Comparison of ENCODE assay signal across 1 fruit fly cellular context in genomic region chrX:2194208-2195094, dm6.
TF ChIP-seq lines count a peak whose summit lies in the region.

No protein-coding gene starts in this region.

TF ChIP-seq in whole organism, embryonic, 481 proteins besides CTCF, POLR2A, EP300 and RAD21 (continued from another document):
- TF ChIP-seq Pdp1 (GFP tag; optimal IDR thresholded peaks at IDR 0.05; lab: Kevin White, UChicago) (peak in 1 of 2 experiments; percentile 17), gce (GFP tag; IDR thresholded peaks at IDR 0.05; lab: Robert Waterston, UW) (no peak), nau (GFP tag; optimal IDR thresholded peaks at IDR 0.05; lab: Kevin White, UChicago) (no peak), CG12769 (tag; optimal IDR thresholded peaks at IDR 0.05; lab: Kevin White, UChicago) (peak; percentile 57), repo (GFP tag; optimal IDR thresholded peaks at IDR 0.05; lab: Kevin White, UChicago) (no peak), CG15011 (GFP tag; optimal IDR thresholded peaks at IDR 0.05; lab: Kevin White, UChicago) (no peak), disco-r (GFP tag; optimal IDR thresholded peaks at IDR 0.05; lab: Kevin White, UChicago) (no peak), CG14710 (tag; optimal IDR thresholded peaks at IDR 0.05; lab: Kevin White, UChicago) (no peak), knrl (GFP tag; IDR thresholded peaks at IDR 0.05; lab: Robert Waterston, UW; ENCODE audit: partially characterized antibody) (no peak), CG4404 (GFP tag; IDR thresholded peaks at IDR 0.05; lab: Robert Waterston, UW) (no peak), ems (GFP tag; optimal IDR thresholded peaks at IDR 0.05; lab: Kevin White, UChicago) (no peak), CG15601 (tag; optimal IDR thresholded peaks at IDR 0.05; lab: Kevin White, UChicago) (no peak), Blimp-1 (GFP tag; optimal IDR thresholded peaks at IDR 0.05; lab: Kevin White, UChicago) (no peak), CG7372 (GFP tag; IDR thresholded peaks at IDR 0.05; lab: Robert Waterston, UW) (no peak), sd (tag; optimal IDR thresholded peaks at IDR 0.05; lab: Kevin White, UChicago) (no peak), tx (GFP tag; optimal IDR thresholded peaks at IDR 0.05; lab: Kevin White, UChicago) (no peak), sna (GFP tag; IDR thresholded peaks at IDR 0.05; lab: Robert Waterston, UW; ENCODE audit: partially characterized antibody) (no peak), CG10543 (GFP tag; optimal IDR thresholded peaks at IDR 0.05; lab: Kevin White, UChicago) (peak; percentile 58), CG17568 (GFP tag; optimal IDR thresholded peaks at IDR 0.05; lab: Kevin White, UChicago) (no peak), fu2 (GFP tag; optimal IDR thresholded peaks at IDR 0.05; lab: Kevin White, UChicago) (no peak), Asciz (GFP tag; optimal IDR thresholded peaks at IDR 0.05; lab: Kevin White, UChicago) (no peak), D19B (GFP tag; optimal IDR thresholded peaks at IDR 0.05; lab: Kevin White, UChicago) (no peak), D (optimal IDR thresholded peaks at IDR 0.05; lab: Kevin White, UChicago) (no peak), D (GFP tag; optimal IDR thresholded peaks at IDR 0.05; lab: Kevin White, UChicago) (no peak), CG9609 (GFP tag; optimal IDR thresholded peaks at IDR 0.05; lab: Kevin White, UChicago) (no peak), CG18011 (GFP tag; optimal IDR thresholded peaks at IDR 0.05; lab: Kevin White, UChicago) (no peak), stwl (tag; optimal IDR thresholded peaks at IDR 0.05; lab: Kevin White, UChicago) (peak; percentile 92), CG3407 (GFP tag; optimal IDR thresholded peaks at IDR 0.05; lab: Kevin White, UChicago) (no peak), CrebB (tag; optimal IDR thresholded peaks at IDR 0.05; lab: Kevin White, UChicago) (no peak), aop (GFP tag; IDR thresholded peaks at IDR 0.05; lab: Robert Waterston, UW) (no peak), CG11695 (GFP tag; IDR thresholded peaks at IDR 0.05; lab: Robert Waterston, UW) (no peak), CG4820 (GFP tag; optimal IDR thresholded peaks at IDR 0.05; lab: Kevin White, UChicago) (no peak), Atf6 (GFP tag; IDR thresholded peaks at IDR 0.05; lab: Robert Waterston, UW) (no peak), CG6254 (GFP tag; optimal IDR thresholded peaks at IDR 0.05; lab: Kevin White, UChicago) (no peak), Chrac-16 (GFP tag; optimal IDR thresholded peaks at IDR 0.05; lab: Kevin White, UChicago) (no peak), HLH3B (GFP tag; IDR thresholded peaks at IDR 0.05; lab: Robert Waterston, UW) (no peak), CG12942 (GFP tag; optimal IDR thresholded peaks at IDR 0.05; lab: Kevin White, UChicago) (no peak), CG42726 (GFP tag; IDR thresholded peaks at IDR 0.05; lab: Robert Waterston, UW; ENCODE audit: partially characterized antibody) (no peak), CG17385 (GFP tag; optimal IDR thresholded peaks at IDR 0.05; lab: Kevin White, UChicago) (peak; percentile 2), Dp (GFP tag; optimal IDR thresholded peaks at IDR 0.05; lab: Kevin White, UChicago) (no peak), Opbp (GFP tag; IDR thresholded peaks at IDR 0.05; lab: Robert Waterston, UW; ENCODE audit: partially characterized antibody) (no peak), CG8944 (GFP tag; optimal IDR thresholded peaks at IDR 0.05; lab: Kevin White, UChicago) (no peak), CG6813 (GFP tag; optimal IDR thresholded peaks at IDR 0.05; lab: Kevin White, UChicago) (no peak), slou (GFP tag; optimal IDR thresholded peaks at IDR 0.05; lab: Kevin White, UChicago) (no peak), CG6683 (GFP tag; optimal IDR thresholded peaks at IDR 0.05; lab: Kevin White, UChicago) (no peak), ind (GFP tag; optimal IDR thresholded peaks at IDR 0.05; lab: Kevin White, UChicago) (no peak), peb (GFP tag; IDR thresholded peaks at IDR 0.05; lab: Robert Waterston, UW) (no peak), slbo (GFP tag; IDR thresholded peaks at IDR 0.05; lab: Robert Waterston, UW) (no peak), bigmax (GFP tag; optimal IDR thresholded peaks at IDR 0.05; lab: Kevin White, UChicago) (no peak), Fer1 (GFP tag; optimal IDR thresholded peaks at IDR 0.05; lab: Kevin White, UChicago) (no peak), CG11456 (GFP tag; IDR thresholded peaks at IDR 0.05; lab: Robert Waterston, UW) (no peak), Hmr (GFP tag; optimal IDR thresholded peaks at IDR 0.05; lab: Kevin White, UChicago) (no peak), CG34422 (GFP tag; IDR thresholded peaks at IDR 0.05; lab: Robert Waterston, UW) (no peak), Ada2b (GFP tag; IDR thresholded peaks at IDR 0.05; lab: Robert Waterston, UW) (no peak), CG3838 (GFP tag; optimal IDR thresholded peaks at IDR 0.05; lab: Kevin White, UChicago) (no peak), fd96Cb (tag; optimal IDR thresholded peaks at IDR 0.05; lab: Kevin White, UChicago) (no peak), esg (GFP tag; conservative IDR thresholded peaks at IDR 0.05; lab: Robert Waterston, UW) (no peak), CG5180 (GFP tag; optimal IDR thresholded peaks at IDR 0.05; lab: Kevin White, UChicago) (no peak), CG11093 (GFP tag; IDR thresholded peaks at IDR 0.05; lab: Robert Waterston, UW) (no peak), CG1832 (GFP tag; optimal IDR thresholded peaks at IDR 0.05; lab: Kevin White, UChicago) (no peak), Xbp1 (GFP tag; optimal IDR thresholded peaks at IDR 0.05; lab: Kevin White, UChicago) (no peak), CG12236 (GFP tag; optimal IDR thresholded peaks at IDR 0.05; lab: Kevin White, UChicago) (no peak), CG18619 (GFP tag; optimal IDR thresholded peaks at IDR 0.05; lab: Kevin White, UChicago) (no peak), E2f2 (GFP tag; IDR thresholded peaks at IDR 0.05; lab: Robert Waterston, UW) (no peak), ap (GFP tag; IDR thresholded peaks at IDR 0.05; lab: Robert Waterston, UW) (no peak), wor (GFP tag; IDR thresholded peaks at IDR 0.05; lab: Robert Waterston, UW) (no peak), ro (GFP tag; IDR thresholded peaks at IDR 0.05; lab: Robert Waterston, UW) (no peak), B-H1 (GFP tag; IDR thresholded peaks at IDR 0.05; lab: Robert Waterston, UW) (no peak), CG3065 (GFP tag; optimal IDR thresholded peaks at IDR 0.05; lab: Kevin White, UChicago) (no peak), CG1602 (GFP tag; optimal IDR thresholded peaks at IDR 0.05; lab: Kevin White, UChicago) (no peak), GATAe (GFP tag; conservative IDR thresholded peaks at IDR 0.05; lab: Robert Waterston, UW) (no peak), CG8388 (GFP tag; optimal IDR thresholded peaks at IDR 0.05; lab: Kevin White, UChicago) (no peak), ftz-f1 (GFP tag; optimal IDR thresholded peaks at IDR 0.05; lab: Kevin White, UChicago) (no peak), CG30020 (tag; optimal IDR thresholded peaks at IDR 0.05; lab: Kevin White, UChicago) (no peak), dm (GFP tag; optimal IDR thresholded peaks at IDR 0.05; lab: Kevin White, UChicago) (no peak), Deaf1 (tag; optimal IDR thresholded peaks at IDR 0.05; lab: Kevin White, UChicago) (peak; percentile 87), Bdp1 (GFP tag; optimal IDR thresholded peaks at IDR 0.05; lab: Kevin White, UChicago) (no peak), CG13775 (GFP tag; optimal IDR thresholded peaks at IDR 0.05; lab: Kevin White, UChicago) (no peak), exex (tag; optimal IDR thresholded peaks at IDR 0.05; lab: Kevin White, UChicago) (peak; percentile 75), CG32767 (GFP tag; IDR thresholded peaks at IDR 0.05; lab: Robert Waterston, UW) (no peak), CG13287 (GFP tag; IDR thresholded peaks at IDR 0.05; lab: Robert Waterston, UW; ENCODE audit: partially characterized antibody) (peak; percentile 13; the same call in 1 of the 2 replicates), CG17802 (tag; optimal IDR thresholded peaks at IDR 0.05; lab: Kevin White, UChicago) (no peak), jigr1 (GFP tag; IDR thresholded peaks at IDR 0.05; lab: Robert Waterston, UW) (no peak), Stat92E (GFP tag; optimal IDR thresholded peaks at IDR 0.05; lab: Kevin White, UChicago) (no peak), Gsc (GFP tag; IDR thresholded peaks at IDR 0.05; lab: Robert Waterston, UW) (no peak), Hmx (GFP tag; optimal IDR thresholded peaks at IDR 0.05; lab: Kevin White, UChicago) (no peak), gcm (GFP tag; optimal IDR thresholded peaks at IDR 0.05; lab: Kevin White, UChicago) (no peak), cad (GFP tag; optimal IDR thresholded peaks at IDR 0.05; lab: Kevin White, UChicago) (no peak), CG1603 (tag; optimal IDR thresholded peaks at IDR 0.05; lab: Kevin White, UChicago) (no peak), dati (GFP tag; IDR thresholded peaks at IDR 0.05; lab: Robert Waterston, UW) (no peak), pum (GFP tag; optimal IDR thresholded peaks at IDR 0.05; lab: Kevin White, UChicago) (no peak), CG1529 (GFP tag; optimal IDR thresholded peaks at IDR 0.05; lab: Kevin White, UChicago) (no peak), trem (tag; optimal IDR thresholded peaks at IDR 0.05; lab: Kevin White, UChicago) (no peak), Trl (optimal IDR thresholded peaks at IDR 0.05; lab: Kevin White, UChicago) (peak; percentile 62 to 71), Trl (GFP tag; optimal IDR thresholded peaks at IDR 0.05; lab: Kevin White, UChicago) (no peak), ham (GFP tag; IDR thresholded peaks at IDR 0.05; lab: Robert Waterston, UW) (no peak), kah (GFP tag; optimal IDR thresholded peaks at IDR 0.05; lab: Kevin White, UChicago) (no peak), pros (GFP tag; optimal IDR thresholded peaks at IDR 0.05; lab: Kevin White, UChicago) (no peak), CG7963 (GFP tag; IDR thresholded peaks at IDR 0.05; lab: Robert Waterston, UW; ENCODE audit: partially characterized antibody) (no peak), CG8290 (GFP tag; optimal IDR thresholded peaks at IDR 0.05; lab: Kevin White, UChicago) (no peak), CG8290 (tag; optimal IDR thresholded peaks at IDR 0.05; lab: Kevin White, UChicago) (no peak), cas (GFP tag; IDR thresholded peaks at IDR 0.05; lab: Robert Waterston, UW) (no peak), CG7987 (GFP tag; optimal IDR thresholded peaks at IDR 0.05; lab: Kevin White, UChicago) (no peak), CG12659 (GFP tag; optimal IDR thresholded peaks at IDR 0.05; lab: Kevin White, UChicago) (no peak), h (optimal IDR thresholded peaks at IDR 0.05; lab: Kevin White, UChicago) (no peak), lab (GFP tag; optimal IDR thresholded peaks at IDR 0.05; lab: Kevin White, UChicago) (peak; percentile 36), CG1792 (GFP tag; optimal IDR thresholded peaks at IDR 0.05; lab: Kevin White, UChicago) (no peak), nerfin-1 (tag; optimal IDR thresholded peaks at IDR 0.05; lab: Kevin White, UChicago) (no peak), CG34376 (GFP tag; optimal IDR thresholded peaks at IDR 0.05; lab: Kevin White, UChicago) (peak; percentile 58), wek (GFP tag; optimal IDR thresholded peaks at IDR 0.05; lab: Kevin White, UChicago) (no peak), unpg (GFP tag; optimal IDR thresholded peaks at IDR 0.05; lab: Kevin White, UChicago) (no peak), Usf (GFP tag; optimal IDR thresholded peaks at IDR 0.05; lab: Kevin White, UChicago) (no peak), Mes4 (GFP tag; optimal IDR thresholded peaks at IDR 0.05; lab: Kevin White, UChicago) (no peak), MBD-R2 (GFP tag; IDR thresholded peaks at IDR 0.05; lab: Robert Waterston, UW) (no peak), C15 (GFP tag; IDR thresholded peaks at IDR 0.05; lab: Robert Waterston, UW) (no peak), CG9932 (GFP tag; IDR thresholded peaks at IDR 0.05; lab: Robert Waterston, UW) (no peak), MTF-1 (GFP tag; optimal IDR thresholded peaks at IDR 0.05; lab: Kevin White, UChicago; ENCODE audit: borderline replicate concordance) (no peak), Med (GFP tag; lab: Kevin White, UChicago) (peak; percentile 54), lmd (GFP tag; IDR thresholded peaks at IDR 0.05; lab: Robert Waterston, UW) (no peak)
